Worm (Caenorhabditis elegans): Measurements from ENCODE around the gene F21C10.13.

F21C10.13 gene

ce11 chrV:9095613-9096317 lies 26.3 kb upstream of the F21C10.13 start, which contains the start of gene F21C10.10 (continued):
- TF ChIP-seq elt-2 (tag; optimal IDR thresholded peaks at IDR 0.05) (peak; percentile 83), mef-2 (tag; optimal IDR thresholded peaks at IDR 0.05) (no peak), sptf-1 (tag; optimal IDR thresholded peaks at IDR 0.05) (no peak), lin-13 (GFP tag; optimal IDR thresholded peaks at IDR 0.05) (peak; percentile 59), nhr-84 (tag; optimal IDR thresholded peaks at IDR 0.05) (no peak), egl-13 (tag; optimal IDR thresholded peaks at IDR 0.05) (no peak), lsy-2 (tag; optimal IDR thresholded peaks at IDR 0.05) (peak; percentile 70 to 74), unc-62 (GFP tag; optimal IDR thresholded peaks at IDR 0.05) (no peak), nhr-85 (tag) (peak; percentile 99), fkh-10 (GFP tag; optimal IDR thresholded peaks at IDR 0.05) (no peak), sup-37 (GFP tag; optimal IDR thresholded peaks at IDR 0.05) (peak; percentile 8), ets-5 (GFP tag; IDR thresholded peaks at IDR 0.05) (no peak), fkh-8 (tag; optimal IDR thresholded peaks at IDR 0.05) (no peak), isw-1 (GFP tag; IDR thresholded peaks at IDR 0.05) (no peak), C16A3.4 (tag; optimal IDR thresholded peaks at IDR 0.05) (peak; percentile 75), ceh-8 (GFP tag; optimal IDR thresholded peaks at IDR 0.05) (no peak), tbx-2 (tag; optimal IDR thresholded peaks at IDR 0.05) (peak; percentile 86), aly-2 (tag; optimal IDR thresholded peaks at IDR 0.05) (no peak), sox-4 (tag; optimal IDR thresholded peaks at IDR 0.05) (no peak), hlh-4 (tag; optimal IDR thresholded peaks at IDR 0.05) (no peak), egl-27 (tag; optimal IDR thresholded peaks at IDR 0.05) (peak; percentile 33 to 39), ztf-4 (tag; optimal IDR thresholded peaks at IDR 0.05) (peak; percentile 65), nhr-28 (tag; optimal IDR thresholded peaks at IDR 0.05) (no peak), pag-3 (tag; optimal IDR thresholded peaks at IDR 0.05; ENCODE audit: borderline replicate concordance, insufficient read depth) (no peak), mab-9 (GFP tag; IDR thresholded peaks at IDR 0.05) (0 out of 2 replicates have a peak, but pooled peaks have one; percentile 7), jun-1 (tag; optimal IDR thresholded peaks at IDR 0.05) (peak; percentile 41), nhr-20 (tag; optimal IDR thresholded peaks at IDR 0.05) (peak; percentile 97), tlp-1 (tag; optimal IDR thresholded peaks at IDR 0.05) (no peak), zag-1 (tag; optimal IDR thresholded peaks at IDR 0.05) (no peak), mdl-1 (tag; optimal IDR thresholded peaks at IDR 0.05) (peak in 1 of 2 experiments; percentile 98), rnt-1 (tag; optimal IDR thresholded peaks at IDR 0.05) (peak; percentile 67), lin-14 (GFP tag; optimal IDR thresholded peaks at IDR 0.05) (peak; percentile 94), dpl-1 (GFP tag; optimal IDR thresholded peaks at IDR 0.05) (peak; percentile 4 to 55 (median 46)), skn-1 (tag; optimal IDR thresholded peaks at IDR 0.05) (peak; percentile 77), efl-1 (optimal IDR thresholded peaks at IDR 0.05) (peak; percentile 46 to 51), efl-1 (GFP tag; optimal IDR thresholded peaks at IDR 0.05 in 1 of 2) (peak; percentile 28 to 95), grh-1 (GFP tag; IDR thresholded peaks at IDR 0.05) (peak; percentile 67), ceh-63 (GFP tag; optimal IDR thresholded peaks at IDR 0.05) (no peak), xbp-1 (tag; optimal IDR thresholded peaks at IDR 0.05) (peak; percentile 53), nhr-19 (GFP tag; conservative IDR thresholded peaks at IDR 0.05) (peak; percentile 96), snu-23 (GFP tag; optimal IDR thresholded peaks at IDR 0.05) (peak; percentile 90), lin-35 (GFP tag; optimal IDR thresholded peaks at IDR 0.05) (peak; percentile 58 to 87), unc-86 (tag; optimal IDR thresholded peaks at IDR 0.05) (no peak), pqm-1 (tag; optimal IDR thresholded peaks at IDR 0.05) (no peak), fkh-4 (tag; optimal IDR thresholded peaks at IDR 0.05; ENCODE audit: borderline replicate concordance) (no peak), nhr-71 (tag; optimal IDR thresholded peaks at IDR 0.05) (peak; percentile 94), ceh-88 (GFP tag; IDR thresholded peaks at IDR 0.05) (no peak), aha-1 (tag; optimal IDR thresholded peaks at IDR 0.05) (no peak), nhr-237 (tag; optimal IDR thresholded peaks at IDR 0.05) (no peak), irx-1 (tag; optimal IDR thresholded peaks at IDR 0.05) (peak; percentile 69), pax-3 (tag; optimal IDR thresholded peaks at IDR 0.05) (peak; percentile 16), unc-30 (tag; optimal IDR thresholded peaks at IDR 0.05) (no peak)
